Fruit fly (Drosophila melanogaster): ENCODE measurements around the gene CG13843.

- no peak for TF ChIP-seq CG16779 (tag; optimal IDR thresholded peaks at IDR 0.05)
- TF ChIP-seq Blimp-1 (GFP tag; optimal IDR thresholded peaks at IDR 0.05): no peak
- TF ChIP-seq CG6808 (GFP tag; optimal IDR thresholded peaks at IDR 0.05): no peak
- TF ChIP-seq Lpt (GFP tag; optimal IDR thresholded peaks at IDR 0.05): no peak
- no peak for TF ChIP-seq CG32006 (GFP tag; optimal IDR thresholded peaks at IDR 0.05)
Observed at dm6 chr3R:22616211-22616610, 6.9 kb downstream of the CG13843 start, which contains the start of gene CG31161.

All from whole organism, prepupa.